Fruit fly (Drosophila melanogaster) whole organism, prepupa: ENCODE results near the gene CG12477.
A peak's percentile ranks its signal among the peaks of the same experiment; 100 is the strongest.

Source experiments
- Blimp-1 ChIP-seq: fragments of 200-800 bp; sonication (Bioruptor generic); optimal IDR thresholded peaks from 3 replicates; lab custom pipeline; 2017; ENCODE audit warnings: missing biosample characterization, missing genetic modification characterization, mild to moderate bottlenecking, moderate library complexity, missing genetic modification reagents
- CG10669 ChIP-seq: fragments of 200-800 bp; sonication (Bioruptor generic); optimal IDR thresholded peaks from 3 replicates; lab custom pipeline; 2018; ENCODE audit warnings: missing biosample characterization, mild to moderate bottlenecking, missing genetic modification characterization, moderate library complexity
- CG11294 ChIP-seq: fragments of 200-800 bp; sonication (Bioruptor generic); IDR thresholded peaks from 2 replicates; pipeline ENCODE4 v1.3.6; 2022; ENCODE audit warnings: missing biosample characterization, missing genetic modification characterization
- CG11762 ChIP-seq: fragments of 200-800 bp; sonication (Bioruptor generic); optimal IDR thresholded peaks from 3 replicates; lab custom pipeline; 2016; ENCODE audit warnings: missing biosample characterization, missing genetic modification characterization; ENCODE audit not compliant: insufficient read depth
- CG11902 ChIP-seq: fragments of 200-800 bp; sonication (Bioruptor generic); optimal IDR thresholded peaks from 3 replicates; lab custom pipeline; 2016; ENCODE audit warnings: missing biosample characterization, missing genetic modification characterization
- CG15336 ChIP-seq: fragments of 200-800 bp; sonication (Bioruptor generic); IDR thresholded peaks from 2 replicates; pipeline ENCODE4 v1.3.6; 2022; ENCODE audit warnings: missing biosample characterization, missing genetic modification characterization
- CG1621 ChIP-seq: fragments of 200-800 bp; sonication (Bioruptor generic); optimal IDR thresholded peaks from 3 replicates; lab custom pipeline; 2018; ENCODE audit warnings: missing biosample characterization, mild to moderate bottlenecking, missing genetic modification characterization
- CG16779 ChIP-seq: fragments of 200-800 bp; sonication (Bioruptor generic); optimal IDR thresholded peaks from 3 replicates; lab custom pipeline; 2017; ENCODE audit warnings: missing biosample characterization, mild to moderate bottlenecking, missing genetic modification characterization
- CG3032 ChIP-seq: fragments of 200-800 bp; optimal IDR thresholded peaks from 2 replicates; lab custom pipeline; 2019; ENCODE audit warnings: missing biosample characterization, mild to moderate bottlenecking, missing genetic modification characterization, moderate library complexity
- CG31627 ChIP-seq: fragments of 200-800 bp; sonication (Bioruptor generic); optimal IDR thresholded peaks from 3 replicates; lab custom pipeline; 2016; ENCODE audit warnings: missing biosample characterization, missing genetic modification characterization
- CG32006 ChIP-seq: fragments of 200-800 bp; sonication (Bioruptor generic); optimal IDR thresholded peaks from 3 replicates; lab custom pipeline; 2017; ENCODE audit warnings: missing biosample characterization, mild to moderate bottlenecking, missing genetic modification characterization
- CG34406 ChIP-seq: fragments of 200-800 bp; sonication (Bioruptor generic); optimal IDR thresholded peaks from 3 replicates; lab custom pipeline; 2016; ENCODE audit warnings: missing biosample characterization, missing genetic modification characterization
- CG6163 ChIP-seq: fragments of 200-800 bp; sonication (Bioruptor generic); IDR thresholded peaks from 3 replicates; pipeline ENCODE4 v1.3.6; 2022; ENCODE audit warnings: missing biosample characterization, missing genetic modification characterization
- CG6276 ChIP-seq: fragments of 200-800 bp; sonication (Bioruptor generic); optimal IDR thresholded peaks from 2 replicates; lab custom pipeline; 2017; ENCODE audit warnings: missing biosample characterization, mild to moderate bottlenecking, missing genetic modification characterization
- CG6808 ChIP-seq: fragments of 200-800 bp; sonication (Bioruptor generic); optimal IDR thresholded peaks from 3 replicates; lab custom pipeline; 2017; ENCODE audit warnings: missing biosample characterization, missing genetic modification characterization, mild to moderate bottlenecking, moderate library complexity, missing genetic modification reagents
- CG6854 ChIP-seq: fragments of 200-800 bp; sonication (Bioruptor generic); optimal IDR thresholded peaks from 2 replicates; lab custom pipeline; 2017; ENCODE audit warnings: missing biosample characterization, mild to moderate bottlenecking, missing genetic modification characterization
- CG7368 ChIP-seq: fragments of 200-800 bp; sonication (Bioruptor generic); optimal IDR thresholded peaks from 3 replicates; lab custom pipeline; 2016; ENCODE audit warnings: missing biosample characterization, missing genetic modification characterization
- CG8319 ChIP-seq: fragments of 200-800 bp; sonication (Bioruptor generic); optimal IDR thresholded peaks from 3 replicates; lab custom pipeline; 2016; ENCODE audit warnings: missing biosample characterization, missing genetic modification characterization
- CG8632 ChIP-seq: fragments of 200-800 bp; sonication (Bioruptor generic); optimal IDR thresholded peaks from 3 replicates; lab custom pipeline; 2016; ENCODE audit warnings: missing biosample characterization, missing genetic modification characterization
- CG9139 ChIP-seq: fragments of 200-800 bp; sonication (Bioruptor generic); optimal IDR thresholded peaks from 3 replicates; lab custom pipeline; 2017; ENCODE audit warnings: missing biosample characterization, mild to moderate bottlenecking, missing genetic modification characterization
- Eip78C ChIP-seq: fragments of 200-800 bp; sonication (Bioruptor generic); peaks from one replicate; lab custom pipeline; 2016; ENCODE audit warnings: missing biosample characterization, missing genetic modification characterization
- Eip93F ChIP-seq: fragments of 200-800 bp; sonication (Bioruptor generic); optimal IDR thresholded peaks from 2 replicates; lab custom pipeline; 2016; ENCODE audit warnings: missing biosample characterization, mild to moderate bottlenecking, missing genetic modification characterization
- Ets21C ChIP-seq: fragments of 200-800 bp; sonication (Bioruptor generic); optimal IDR thresholded peaks from 3 replicates; lab custom pipeline; 2016; ENCODE audit warnings: missing biosample characterization, missing genetic modification characterization
- Ets96B ChIP-seq: fragments of 200-800 bp; optimal IDR thresholded peaks from 2 replicates; lab custom pipeline; 2019; ENCODE audit warnings: missing biosample characterization, mild to moderate bottlenecking, missing genetic modification characterization, moderate library complexity
- Gug ChIP-seq: fragments of 200-800 bp; sonication (Bioruptor generic); IDR thresholded peaks from 2 replicates; pipeline ENCODE4 v1.3.6; 2022; ENCODE audit warnings: missing biosample characterization, missing genetic modification characterization
- Hr38 ChIP-seq: sonication (Bioruptor generic); optimal IDR thresholded peaks from 2 replicates; lab custom pipeline; 2016; ENCODE audit warnings: missing biosample characterization, missing genetic modification characterization
- Hr39 ChIP-seq: fragments of 200-800 bp; sonication (Bioruptor generic); optimal IDR thresholded peaks from 2 replicates; lab custom pipeline; 2016; ENCODE audit warnings: missing biosample characterization, missing genetic modification characterization
- Lpt ChIP-seq: fragments of 200-800 bp; sonication (Bioruptor generic); optimal IDR thresholded peaks from 3 replicates; lab custom pipeline; 2016; ENCODE audit warnings: missing biosample characterization, missing genetic modification characterization
- Met ChIP-seq: fragments of 200-800 bp; sonication (Bioruptor generic); optimal IDR thresholded peaks from 3 replicates; lab custom pipeline; 2016; ENCODE audit warnings: missing biosample characterization, missing genetic modification characterization
- Smox ChIP-seq: fragments of 200-800 bp; sonication (Bioruptor generic); optimal IDR thresholded peaks from 3 replicates; lab custom pipeline; 2016; ENCODE audit warnings: missing biosample characterization, missing genetic modification characterization
- Sox102F ChIP-seq: fragments of 200-800 bp; sonication (Bioruptor generic); optimal IDR thresholded peaks from 2 replicates; lab custom pipeline; 2016; ENCODE audit warnings: missing biosample characterization, mild to moderate bottlenecking, missing genetic modification characterization
- Sox14 ChIP-seq: fragments of 200-800 bp; sonication (Bioruptor generic); optimal IDR thresholded peaks from 3 replicates; lab custom pipeline; 2016; ENCODE audit warnings: missing biosample characterization, missing genetic modification characterization
- Sox15 ChIP-seq: fragments of 200-800 bp; sonication (Bioruptor generic); optimal IDR thresholded peaks from 3 replicates; lab custom pipeline; 2016; ENCODE audit warnings: missing biosample characterization, missing genetic modification characterization
- achi ChIP-seq: fragments of 200-800 bp; sonication (Bioruptor generic); optimal IDR thresholded peaks from 3 replicates; lab custom pipeline; 2016; ENCODE audit warnings: missing biosample characterization, missing genetic modification characterization
- acj6 ChIP-seq: fragments of 200-800 bp; sonication (Bioruptor generic); optimal IDR thresholded peaks from 3 replicates; lab custom pipeline; 2016; ENCODE audit warnings: missing biosample characterization, missing genetic modification characterization
- cyc ChIP-seq: fragments of 200-800 bp; sonication (Bioruptor generic); optimal IDR thresholded peaks from 3 replicates; lab custom pipeline; 2016; ENCODE audit warnings: missing biosample characterization, missing genetic modification characterization
- dsx ChIP-seq: fragments of 200-800 bp; optimal IDR thresholded peaks from 3 replicates; lab custom pipeline; 2019; ENCODE audit warnings: missing biosample characterization, mild to moderate bottlenecking, missing genetic modification characterization, moderate library complexity; ENCODE audit not compliant: poor library complexity, severe bottlenecking
- eg ChIP-seq: fragments of 200-800 bp; sonication (Bioruptor generic); IDR thresholded peaks from 3 replicates; pipeline ENCODE4 v1.3.6; 2022; ENCODE audit warnings: missing biosample characterization, missing genetic modification characterization
- esn ChIP-seq: fragments of 200-800 bp; sonication (Bioruptor generic); optimal IDR thresholded peaks from 2 replicates; lab custom pipeline; 2016; ENCODE audit warnings: missing biosample characterization, mild to moderate bottlenecking, missing genetic modification characterization, moderate library complexity
- fd59A ChIP-seq: fragments of 200-800 bp; sonication (Bioruptor generic); optimal IDR thresholded peaks from 2 replicates; lab custom pipeline; 2017; ENCODE audit warnings: missing biosample characterization, mild to moderate bottlenecking, missing genetic modification characterization, missing genetic modification reagents
- fd85E ChIP-seq: fragments of 200-800 bp; sonication (Bioruptor generic); optimal IDR thresholded peaks from 3 replicates; lab custom pipeline; 2016; ENCODE audit warnings: missing biosample characterization, missing genetic modification characterization
- net ChIP-seq: fragments of 200-800 bp; sonication (Bioruptor generic); optimal IDR thresholded peaks from 3 replicates; lab custom pipeline; 2016; ENCODE audit warnings: missing biosample characterization, missing genetic modification characterization
- pdm3 ChIP-seq: fragments of 200-800 bp; sonication (Bioruptor generic); optimal IDR thresholded peaks from 3 replicates; lab custom pipeline; 2016; ENCODE audit warnings: missing biosample characterization, missing genetic modification characterization
- salr ChIP-seq, 2 experiments: fragments of 200-800 bp; sonication (Bioruptor generic); optimal IDR thresholded peaks; 3 replicates each; lab custom pipeline; 2016 to 2018; ENCODE audit warnings: missing biosample characterization in 2 of 2, missing genetic modification characterization in 2 of 2, mild to moderate bottlenecking in 1 of 2
- svp ChIP-seq: fragments of 200-800 bp; sonication (Bioruptor generic); peaks from one replicate; lab custom pipeline; 2016; ENCODE audit warnings: missing biosample characterization, missing genetic modification characterization
- vri ChIP-seq: fragments of 200-800 bp; sonication (Bioruptor generic); optimal IDR thresholded peaks from 3 replicates; lab custom pipeline; 2016; ENCODE audit warnings: missing biosample characterization, mild to moderate bottlenecking, missing genetic modification characterization

The CG12477 gene

DNA sequence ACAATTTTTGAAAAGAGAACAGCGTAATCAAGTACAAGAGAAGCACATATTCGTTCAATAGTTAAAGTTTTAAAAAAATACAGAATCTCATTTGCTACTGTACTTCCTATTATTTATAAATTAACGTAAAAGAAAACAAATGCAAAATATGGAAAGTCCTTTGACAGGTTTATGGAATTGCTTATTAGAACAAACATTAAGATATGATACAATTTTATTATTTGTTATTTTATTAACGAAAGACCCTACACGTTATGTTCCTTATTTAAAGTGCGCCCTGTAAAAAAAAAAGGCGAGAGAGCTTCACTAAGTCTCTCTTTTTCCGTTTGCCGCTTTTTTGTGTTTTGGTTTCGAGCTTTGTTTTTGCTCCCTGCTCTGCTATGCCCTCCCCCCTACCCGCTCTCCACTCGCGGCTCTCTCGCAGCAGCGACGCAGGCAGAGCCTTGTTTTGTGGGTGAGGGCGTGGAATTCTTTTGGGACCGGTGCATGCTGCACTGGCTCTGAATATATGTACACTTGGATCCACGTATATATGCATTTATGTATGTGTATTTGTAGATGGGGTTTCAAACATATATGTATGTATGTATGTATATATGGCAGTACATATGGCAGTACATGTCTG lies 37.5 kb upstream of the CG12477 start (continued):
- TF ChIP-seq Sox15: no peak
- TF ChIP-seq CG11762 (GFP tag; lab: Kevin White, UChicago): no peak
- TF ChIP-seq eg (GFP tag; lab: Robert Waterston, UW): peak; percentile 74
- no peak for TF ChIP-seq Sox102F (GFP tag; lab: Kevin White, UChicago)
- TF ChIP-seq Ets96B (tag; lab: Kevin White, UChicago): peak; percentile 11
- no peak for TF ChIP-seq pdm3 (GFP tag; lab: Kevin White, UChicago)
- peak; percentile 39 for TF ChIP-seq CG32006
- TF ChIP-seq CG6276: peak; percentile 51
- peak; percentile 26; the same call in 1 of the 2 replicates for TF ChIP-seq Gug (GFP tag; lab: Robert Waterston, UW)
- peak; percentile 10 for TF ChIP-seq CG1621 (tag; lab: Kevin White, UChicago)
- TF ChIP-seq CG34406 (GFP tag; lab: Kevin White, UChicago): no peak
- TF ChIP-seq, all 60 proteins: peak for 20

- TF ChIP-seq CG32006 (peak; percentile 40), CG1621 (tag; lab: Kevin White, UChicago) (peak; percentile 39), CG6854 (GFP tag; lab: Kevin White, UChicago) (peak; percentile 32), CG7368 (peak; percentile 23), CG8319 (GFP tag; lab: Kevin White, UChicago) (no peak), Met (peak; percentile 56), eg (GFP tag; lab: Robert Waterston, UW) (peak; percentile 55; the same call in 2 of the 3 replicates), CG3032 (tag; lab: Kevin White, UChicago) (peak; percentile 31), Eip93F (GFP tag; lab: Kevin White, UChicago) (peak; percentile 32), fd85E (GFP tag; lab: Kevin White, UChicago) (no peak), Sox14 (peak; percentile 73), Lpt (GFP tag; lab: Kevin White, UChicago) (peak; percentile 84), vri (GFP tag; lab: Kevin White, UChicago) (peak; percentile 97), Smox (peak; percentile 35), Ets21C (GFP tag; lab: Kevin White, UChicago) (no peak), achi (GFP tag; lab: Kevin White, UChicago) (peak; percentile 37), CG8632 (GFP tag; lab: Kevin White, UChicago) (no peak), fd59A (no peak), acj6 (GFP tag; lab: Kevin White, UChicago) (no peak), CG10669 (GFP tag; lab: Kevin White, UChicago) (no peak), Ets96B (tag; lab: Kevin White, UChicago) (peak; percentile 52), Sox15 (no peak), salr (GFP tag; optimal IDR thresholded peaks at IDR 0.05; lab: Kevin White, UChicago) (peak; percentile 27 to 38), CG6163 (GFP tag; lab: Robert Waterston, UW) (peak; percentile 60), esn (GFP tag; lab: Kevin White, UChicago) (peak; percentile 21), CG34406 (GFP tag; lab: Kevin White, UChicago) (peak; percentile 6), Blimp-1 (peak; percentile 97), pdm3 (GFP tag; lab: Kevin White, UChicago) (peak; percentile 17), Hr39 (GFP tag; lab: Kevin White, UChicago) (no peak), CG16779 (tag; lab: Kevin White, UChicago) (no peak), CG11294 (GFP tag; lab: Robert Waterston, UW) (no peak), CG15336 (GFP tag; lab: Robert Waterston, UW) (peak; percentile 63), CG11762 (GFP tag; lab: Kevin White, UChicago) (no peak), Eip78C (GFP tag; lab: Kevin White, UChicago) (peak; percentile 87), CG11902 (GFP tag; lab: Kevin White, UChicago) (no peak), Gug (GFP tag; lab: Robert Waterston, UW) (no peak), CG31627 (no peak), svp (peak; percentile 83), CG9139 (no peak), Hr38 (GFP tag; lab: Kevin White, UChicago) (no peak), CG6276 (peak; percentile 48), CG6808 (GFP tag; lab: Kevin White, UChicago) (peak; percentile 7), dsx (GFP tag; lab: Kevin White, UChicago) (peak; percentile 88), cyc (GFP tag; lab: Kevin White, UChicago) (no peak), net (GFP tag; lab: Kevin White, UChicago) (peak; percentile 54)
Measured at dm6 chr3L:18758894-18759569, 36.0 kb upstream of the CG12477 start.
